Fruit fly (Drosophila melanogaster) S2 (cell line): ENCODE data around the gene Mis12.

Source experiments
- CG8478 ChIP-seq: fragments of >200 bp; optimal IDR thresholded peaks from 2 replicates; lab custom pipeline; 2018
- CTCF ChIP-seq, 2 experiments: fragments of >200 bp; optimal IDR thresholded peaks; 2 replicates each; lab custom pipeline; 2018

The Mis12 gene

DNA sequence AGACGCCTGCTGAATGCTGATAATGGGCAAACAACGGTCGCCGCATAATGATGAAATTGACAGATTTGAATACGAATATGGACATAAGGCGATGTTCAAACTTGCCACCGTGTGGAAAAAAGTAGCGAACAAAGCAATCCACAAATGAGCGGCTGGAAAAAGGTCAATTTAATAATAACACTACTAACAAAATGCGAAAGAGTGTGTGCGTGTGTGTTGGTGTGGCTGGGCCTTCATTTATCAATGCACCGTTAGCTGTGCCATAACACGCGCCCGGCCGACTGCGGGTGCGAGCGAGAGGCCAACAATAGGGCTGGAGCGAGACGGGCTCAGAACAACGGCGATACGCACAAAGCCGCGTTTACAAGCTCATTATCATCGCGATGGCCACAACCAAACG lies 7.0 kb upstream of the Mis12 start:
- TF ChIP-seq CTCF (optimal IDR thresholded peaks at IDR 0.05; lab: Kevin White, UChicago): no peak
- TF ChIP-seq CG8478 (lab: Kevin White, UChicago): no peak

DNA sequence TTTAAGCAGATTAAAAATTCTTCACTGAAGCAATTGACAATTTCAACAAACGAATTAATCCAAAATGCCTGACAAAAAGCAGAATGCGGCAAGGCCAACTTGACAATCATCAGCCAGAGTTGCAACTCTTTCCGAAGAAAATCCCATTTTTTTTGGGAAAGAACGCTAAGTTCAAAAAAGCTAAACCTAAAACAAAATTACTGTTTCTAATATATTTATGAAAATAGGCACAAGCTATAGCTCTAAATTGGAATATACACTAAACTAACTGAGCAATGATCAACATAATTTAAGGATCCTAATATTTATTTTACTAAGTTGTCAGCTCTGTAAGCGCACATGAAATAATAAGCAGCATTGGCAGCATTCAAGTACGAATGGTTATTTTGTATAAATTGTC lies 3.5 kb upstream of the Mis12 start, which contains the start of gene CG10063:
Gene CG10063, minus strand, starts transcription at position 101 of the 400 bp plus-strand sequence.
- TF ChIP-seq CTCF (optimal IDR thresholded peaks at IDR 0.05; lab: Kevin White, UChicago) (no peak), CG8478 (lab: Kevin White, UChicago) (no peak)

dm6 chr3L:6971298-6971697 lies 2.5 kb upstream of the Mis12 start:
- no peak for TF ChIP-seq CG8478 (lab: Kevin White, UChicago)

- TF ChIP-seq CTCF (optimal IDR thresholded peaks at IDR 0.05; lab: Kevin White, UChicago): no peak
- no peak for TF ChIP-seq CG8478 (lab: Kevin White, UChicago)
These were observed 1.1 kb downstream of the Mis12 start, which contains the start of gene CG10064 for dm6 chr3L:6967797-6968196. CG10064 (minus strand) TSS chr3L:6967897.

DNA sequence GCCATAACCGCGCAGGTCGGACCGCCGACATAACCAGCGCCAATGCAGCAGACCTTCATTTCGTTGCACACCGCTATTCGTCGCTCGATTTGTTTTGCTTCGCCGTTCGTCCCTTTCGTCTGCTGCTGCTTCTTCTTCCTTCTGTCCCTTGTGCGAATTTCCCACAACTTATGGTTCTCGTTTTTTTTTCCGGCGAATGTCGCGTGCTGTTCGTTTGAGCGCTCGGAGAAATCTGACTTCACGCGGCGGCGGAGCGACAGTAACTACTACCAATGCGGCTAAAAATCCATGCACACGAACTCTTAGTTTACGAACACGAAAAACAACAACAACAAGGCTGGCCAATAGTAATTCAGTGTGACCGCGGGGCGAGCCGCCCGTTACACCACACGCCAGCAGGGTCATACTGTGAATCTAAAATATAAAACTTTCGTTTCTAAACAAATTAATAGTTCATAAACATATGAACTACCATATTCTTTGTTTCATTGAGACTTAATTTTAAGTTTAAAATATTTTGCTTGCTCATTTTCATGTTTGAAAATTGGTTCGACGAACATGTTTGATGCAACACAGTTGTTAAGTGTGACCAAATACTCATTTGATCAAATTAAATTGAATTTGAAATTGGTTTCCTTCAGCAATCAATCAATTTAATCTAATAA lies 4.2 kb downstream of the Mis12 start, which contains the start of gene sgl:
Gene sgl, minus strand, starts transcription at position 271 of the 665 bp plus-strand sequence.
- TF ChIP-seq CG8478 (lab: Kevin White, UChicago) (no peak), CTCF (optimal IDR thresholded peaks at IDR 0.05; lab: Kevin White, UChicago) (no peak)

DNA sequence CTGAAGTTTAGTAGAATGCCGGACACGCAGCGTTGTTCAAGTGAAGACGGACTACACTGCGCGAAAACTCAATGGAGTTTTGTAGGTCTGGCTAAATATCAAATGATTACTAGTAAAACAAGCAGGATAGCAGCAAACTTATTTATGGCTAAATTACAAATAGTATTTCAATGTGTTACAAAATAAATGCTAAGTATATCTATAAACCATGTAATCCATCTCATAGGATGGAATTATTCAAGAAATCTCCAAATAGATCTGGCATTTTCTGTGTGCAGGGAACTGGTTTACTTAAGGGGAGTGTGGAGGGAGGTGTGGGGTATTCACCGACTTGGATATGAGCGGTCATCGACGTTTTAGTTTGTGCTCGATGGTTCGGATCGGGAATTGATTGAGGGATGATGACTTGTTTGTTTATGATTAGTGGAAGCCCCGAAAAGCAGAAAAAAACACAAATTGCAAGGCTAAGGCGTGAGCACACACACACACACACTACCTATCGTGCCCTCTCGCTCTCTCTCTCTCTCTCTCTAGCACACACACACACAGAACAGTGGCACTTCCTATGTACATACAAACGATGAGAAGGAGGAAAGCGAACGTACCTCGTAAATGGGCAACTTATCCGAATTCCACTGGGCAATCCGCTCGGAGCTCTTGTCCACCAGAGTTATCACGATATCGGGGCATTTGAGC lies 4.9 kb downstream of the Mis12 start:
- TF ChIP-seq CTCF (optimal IDR thresholded peaks at IDR 0.05; lab: Kevin White, UChicago) (no peak), CG8478 (lab: Kevin White, UChicago) (no peak)

- no peak for TF ChIP-seq CTCF (optimal IDR thresholded peaks at IDR 0.05; lab: Kevin White, UChicago)
- no peak for TF ChIP-seq CG8478 (lab: Kevin White, UChicago)
These were observed 5.7 kb downstream of the Mis12 start for dm6 chr3L:6963175-6963574.

- TF ChIP-seq CTCF (optimal IDR thresholded peaks at IDR 0.05; lab: Kevin White, UChicago) (no peak), CG8478 (lab: Kevin White, UChicago) (no peak)
These were observed 6.8 kb downstream of the Mis12 start for dm6 chr3L:6961992-6962570.

- no peak for TF ChIP-seq CTCF (optimal IDR thresholded peaks at IDR 0.05; lab: Kevin White, UChicago)
- no peak for TF ChIP-seq CG8478 (lab: Kevin White, UChicago)
These were observed 11.0 kb downstream of the Mis12 start, which contains the start of the genes Uqcc1 and Surf1 for dm6 chr3L:6957753-6958420. Uqcc1 (minus strand) TSS chr3L:6958108. Surf1 (plus strand) TSS chr3L:6958346.

DNA sequence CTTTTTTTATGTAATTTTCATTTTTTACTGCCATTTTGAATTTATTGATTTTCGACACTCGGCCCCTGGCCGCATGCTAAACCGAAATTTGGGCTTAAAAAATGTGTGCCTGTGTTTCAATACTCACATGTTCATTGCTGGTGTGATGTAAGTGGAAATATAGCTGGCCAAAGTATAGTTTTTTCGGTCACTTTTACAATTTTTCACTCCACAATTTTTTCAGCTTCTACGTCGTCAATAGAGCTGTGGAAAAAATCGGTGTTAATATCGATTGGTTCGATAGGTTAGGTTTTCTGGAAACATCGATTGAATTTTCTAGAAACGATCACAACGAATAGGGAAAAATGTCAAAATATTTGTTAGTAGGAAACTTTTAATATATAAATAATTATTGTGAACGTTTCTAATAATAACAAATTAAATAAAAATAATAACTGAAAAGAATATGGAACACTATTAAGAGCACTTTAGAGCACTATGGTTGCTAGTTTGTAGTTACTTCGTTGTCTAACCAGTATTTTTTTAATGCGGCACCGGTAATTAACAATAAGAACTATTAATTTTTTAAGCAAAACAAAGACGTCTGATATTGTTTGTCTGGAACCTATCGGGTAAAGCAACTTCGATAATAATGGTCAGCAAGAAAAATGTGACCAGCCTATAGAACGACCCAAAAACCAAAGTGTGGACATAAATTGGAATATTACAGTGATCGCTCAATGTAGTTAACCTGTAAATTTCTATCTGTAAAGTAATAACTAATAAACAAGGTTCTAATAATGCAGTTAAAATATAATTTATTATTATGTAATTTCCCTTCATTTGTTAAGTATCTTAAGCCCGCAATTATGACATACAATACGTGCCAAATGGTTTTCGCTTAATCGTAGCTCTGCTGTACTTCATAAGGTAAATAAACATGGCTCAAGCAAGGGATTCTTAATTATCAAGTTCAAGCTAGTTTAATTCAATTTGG lies 13.3 kb downstream of the Mis12 start, which contains the start of the genes CG10077 and CG9948:
Gene CG10077, minus strand, starts transcription at position 651 of the 976 bp plus-strand sequence.
Gene CG9948, plus strand, starts transcription at position 738 of the 976 bp plus-strand sequence.
- TF ChIP-seq CG8478 (lab: Kevin White, UChicago) (no peak), CTCF (optimal IDR thresholded peaks at IDR 0.05; lab: Kevin White, UChicago) (no peak)

DNA sequence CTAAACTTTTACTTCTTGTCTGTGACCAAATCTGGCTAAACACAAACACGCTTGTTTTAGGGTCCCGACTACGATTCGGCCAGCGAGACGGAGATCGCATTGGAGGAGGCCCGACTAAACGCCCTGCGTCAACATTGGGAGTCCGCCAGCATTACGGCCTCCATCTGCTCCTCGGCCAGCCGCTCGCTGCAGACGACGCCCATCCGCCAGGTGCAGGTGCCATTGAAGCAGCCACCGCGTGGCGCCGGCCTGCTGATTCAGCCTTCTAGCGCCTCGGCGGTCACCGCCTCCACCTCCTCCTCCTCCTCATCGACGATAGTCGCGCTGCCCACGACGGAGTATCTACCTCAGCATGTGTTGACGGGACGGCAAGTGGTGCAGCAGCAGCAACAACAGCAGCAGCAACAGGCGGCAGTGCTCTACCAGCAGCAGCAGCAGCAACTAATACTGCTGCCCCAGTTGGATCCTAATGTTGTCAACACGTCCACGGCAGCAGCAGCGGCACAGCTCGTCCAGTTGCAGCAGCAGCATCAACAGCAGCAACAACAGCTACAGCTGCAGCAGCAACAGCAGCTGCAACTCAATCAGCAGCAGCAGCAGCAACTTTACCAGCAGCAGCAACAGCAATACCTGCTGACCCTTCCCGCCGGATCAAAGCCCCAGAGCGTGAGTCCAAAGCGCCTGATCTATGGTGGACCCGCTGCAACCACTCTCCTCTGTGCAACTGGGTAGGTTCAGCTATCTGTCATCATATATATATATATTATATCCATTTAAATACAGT lies 21.5 kb downstream of the Mis12 start:
- TF ChIP-seq CTCF (optimal IDR thresholded peaks at IDR 0.05; lab: Kevin White, UChicago) (no peak), CG8478 (lab: Kevin White, UChicago) (no peak)

- TF ChIP-seq CG8478 (lab: Kevin White, UChicago): no peak
- TF ChIP-seq CTCF (optimal IDR thresholded peaks at IDR 0.05; lab: Kevin White, UChicago): no peak
These were observed 23.5 kb downstream of the Mis12 start for dm6 chr3L:6945357-6945756.

DNA sequence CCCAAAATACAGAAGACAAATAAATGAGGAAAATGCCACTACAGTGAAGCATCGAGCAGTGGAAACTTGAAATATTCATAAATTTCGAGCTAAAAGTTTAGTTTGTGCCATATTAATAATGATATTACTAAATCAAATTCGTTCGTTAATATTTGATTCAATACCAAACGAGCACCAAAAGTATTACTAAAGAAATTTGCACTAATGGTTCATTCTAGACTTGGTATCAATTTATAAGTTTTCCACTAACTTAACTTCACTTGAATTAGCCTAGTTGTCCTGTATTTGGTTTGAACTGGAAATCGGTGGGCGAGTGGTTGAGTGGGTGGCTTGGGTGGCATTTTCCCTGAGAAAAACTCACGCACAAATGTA lies 24.9 kb downstream of the Mis12 start:
- TF ChIP-seq CG8478 (lab: Kevin White, UChicago) (no peak), CTCF (optimal IDR thresholded peaks at IDR 0.05; lab: Kevin White, UChicago) (no peak)
